Fruit fly (Drosophila melanogaster): ENCODE results near the gene CG9289.

Gene CG9289

DNA sequence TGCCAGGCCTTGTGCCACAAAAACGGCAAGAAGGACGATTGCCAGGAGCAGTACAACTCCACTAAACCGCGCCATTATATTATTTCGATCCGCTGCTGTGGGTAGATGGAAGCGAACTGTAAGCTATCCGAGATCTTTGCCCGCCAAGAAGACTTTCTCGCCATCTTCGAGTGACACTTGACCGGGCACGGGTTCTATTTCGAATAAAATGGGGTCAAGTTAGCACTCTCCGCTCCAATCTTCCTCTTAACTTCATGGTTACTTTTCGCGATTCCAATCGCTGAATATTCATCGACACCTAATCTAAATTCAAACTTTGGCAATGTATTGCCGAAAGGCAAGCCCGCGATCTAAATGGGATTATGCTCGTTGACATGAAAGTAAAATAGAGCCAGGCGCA is at the start of gene CG9289:
TSS of gene CG9289 (minus strand) at position 101 of the 400 bp plus-strand sequence.
- no peak for TF ChIP-seq CG8478 (optimal IDR thresholded peaks at IDR 0.05)
- no peak for TF ChIP-seq CTCF (optimal IDR thresholded peaks at IDR 0.05)

DNA sequence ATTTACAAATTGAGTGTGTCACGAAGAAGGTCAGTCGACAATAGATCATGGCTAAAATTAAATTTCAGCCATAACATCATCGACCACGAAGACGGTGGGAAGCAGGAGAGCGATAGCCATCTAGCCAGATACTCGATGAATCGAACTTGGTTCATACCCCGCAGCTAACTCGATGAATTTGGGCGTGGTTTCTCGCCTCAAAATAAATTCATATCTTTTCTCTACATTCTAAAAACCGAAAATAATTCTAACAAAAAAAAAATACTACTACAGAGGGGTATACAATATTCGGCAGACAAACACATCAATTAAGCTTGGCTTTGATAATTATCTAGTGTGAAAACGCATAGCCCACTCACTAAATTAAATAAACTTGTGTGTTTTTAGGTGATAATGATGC is 48.5 kb upstream of the CG9289 start:
- TF ChIP-seq CTCF (optimal IDR thresholded peaks at IDR 0.05) (no peak), CG8478 (optimal IDR thresholded peaks at IDR 0.05) (no peak)

DNA sequence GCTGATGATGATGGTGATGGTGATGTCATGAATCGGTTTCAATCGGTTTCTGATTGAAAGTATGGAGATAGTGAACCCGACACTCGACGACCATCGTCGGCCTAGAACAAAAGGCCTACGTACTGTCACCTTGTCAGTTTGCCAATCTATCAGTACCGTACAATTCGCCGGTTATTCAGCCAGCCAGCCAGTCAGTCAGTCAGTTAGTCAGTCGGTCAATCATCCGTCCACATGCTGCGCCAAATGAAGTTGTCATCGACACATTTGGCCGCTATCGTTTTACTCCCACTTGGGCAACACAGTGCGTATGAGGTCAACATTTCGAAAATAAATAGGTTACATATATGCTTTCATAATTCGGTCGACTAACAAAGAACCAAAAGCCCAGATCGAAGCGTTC is 36.9 kb upstream of the CG9289 start:
- TF ChIP-seq CG8478 (optimal IDR thresholded peaks at IDR 0.05) (no peak), CTCF (optimal IDR thresholded peaks at IDR 0.05) (no peak)

DNA sequence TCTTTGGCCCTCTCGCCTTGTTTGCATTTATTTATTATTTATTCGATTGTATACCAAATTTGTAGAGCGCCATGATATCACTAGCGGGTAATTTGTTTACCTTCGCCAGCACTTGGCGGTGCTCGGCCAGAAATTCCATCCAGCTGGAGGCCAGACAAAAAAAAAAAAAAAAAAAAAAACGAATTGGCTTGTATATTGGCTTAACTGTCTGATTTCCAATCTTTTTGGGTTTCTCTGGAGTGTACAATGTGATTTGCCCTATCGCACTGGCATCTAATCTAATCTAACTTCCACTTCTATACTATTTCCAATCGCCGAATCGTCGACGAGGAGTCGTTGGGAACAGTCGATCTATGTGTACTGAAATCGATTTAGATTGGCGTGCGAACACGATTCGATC is 35.6 kb upstream of the CG9289 start:
- no peak for TF ChIP-seq CTCF (optimal IDR thresholded peaks at IDR 0.05)
- TF ChIP-seq CG8478 (optimal IDR thresholded peaks at IDR 0.05), result no peak

DNA sequence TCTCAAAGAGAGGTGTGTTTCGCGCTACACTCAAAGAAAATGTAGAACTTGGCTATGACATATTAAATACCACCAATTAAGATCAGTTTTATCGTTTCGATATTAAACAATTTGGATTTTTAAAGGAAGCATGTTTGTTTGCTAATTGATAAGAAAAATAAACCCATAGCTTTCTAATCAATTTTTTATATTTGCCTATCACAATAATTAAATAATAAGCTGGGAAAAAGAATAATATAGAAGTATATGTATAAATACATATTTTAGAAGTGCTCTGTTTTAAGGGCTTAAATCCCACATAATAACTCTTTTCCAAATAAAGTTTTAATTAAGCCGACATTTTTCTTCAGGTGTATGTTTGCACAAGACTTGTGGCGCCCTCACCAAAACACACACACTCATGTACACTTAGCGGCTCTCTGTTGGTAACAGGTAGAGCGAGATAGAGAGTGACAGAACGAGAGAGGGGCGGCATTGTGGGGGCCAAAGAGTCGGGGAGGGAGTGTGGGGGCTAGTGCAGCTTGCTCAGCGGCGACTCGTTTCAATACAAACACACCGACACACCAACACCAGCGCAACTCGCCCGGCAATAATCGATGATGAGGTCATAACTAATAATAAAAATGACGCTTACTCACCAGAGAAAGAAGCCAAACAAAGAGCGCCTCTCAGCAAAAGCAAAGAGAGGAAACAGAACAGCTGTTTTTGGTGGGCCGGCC is 33.6 kb upstream of the CG9289 start:
- TF ChIP-seq CG8478 (optimal IDR thresholded peaks at IDR 0.05) (no peak), CTCF (optimal IDR thresholded peaks at IDR 0.05) (no peak)

DNA sequence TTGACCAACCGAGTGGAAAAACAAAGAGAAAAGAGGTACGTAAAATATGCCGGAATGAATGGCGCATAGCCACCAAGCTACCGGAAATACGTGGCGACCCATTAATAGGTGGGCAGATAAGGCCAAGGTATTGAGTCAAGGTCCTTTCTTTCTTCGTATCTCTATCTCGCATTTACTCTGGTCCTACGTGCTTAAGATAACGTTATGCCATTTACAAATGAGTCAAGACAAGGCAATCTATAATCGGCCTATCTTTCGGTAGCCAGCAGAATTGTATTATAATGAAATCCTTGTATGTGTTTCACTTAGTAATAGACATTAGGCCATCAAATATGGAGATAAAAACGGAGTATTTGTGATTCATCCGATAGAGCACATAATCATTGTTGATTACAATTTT is 32.2 kb upstream of the CG9289 start:
- no peak for TF ChIP-seq CTCF (optimal IDR thresholded peaks at IDR 0.05)
- TF ChIP-seq CG8478 (optimal IDR thresholded peaks at IDR 0.05), result no peak

DNA sequence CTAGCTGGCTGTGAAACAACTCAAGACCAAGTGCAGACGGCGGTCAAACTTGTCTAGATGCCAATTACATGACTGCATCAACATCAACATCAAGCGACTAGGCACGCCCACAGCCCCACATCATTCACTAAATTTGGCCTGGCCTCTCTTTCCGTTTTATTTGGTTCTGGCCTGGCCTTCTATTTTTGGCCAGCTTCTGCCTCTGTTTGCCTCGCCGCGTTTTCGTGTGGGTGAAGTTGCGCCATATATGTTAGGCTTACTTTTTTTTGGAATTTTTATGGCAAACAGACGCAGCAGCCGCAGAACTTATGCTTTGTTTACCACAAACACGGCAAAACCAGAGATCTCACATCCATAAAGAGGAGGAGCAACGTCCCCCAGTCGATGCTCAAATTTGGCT is 31.3 kb upstream of the CG9289 start:
- TF ChIP-seq CG8478 (optimal IDR thresholded peaks at IDR 0.05) (no peak), CTCF (optimal IDR thresholded peaks at IDR 0.05) (no peak)

DNA sequence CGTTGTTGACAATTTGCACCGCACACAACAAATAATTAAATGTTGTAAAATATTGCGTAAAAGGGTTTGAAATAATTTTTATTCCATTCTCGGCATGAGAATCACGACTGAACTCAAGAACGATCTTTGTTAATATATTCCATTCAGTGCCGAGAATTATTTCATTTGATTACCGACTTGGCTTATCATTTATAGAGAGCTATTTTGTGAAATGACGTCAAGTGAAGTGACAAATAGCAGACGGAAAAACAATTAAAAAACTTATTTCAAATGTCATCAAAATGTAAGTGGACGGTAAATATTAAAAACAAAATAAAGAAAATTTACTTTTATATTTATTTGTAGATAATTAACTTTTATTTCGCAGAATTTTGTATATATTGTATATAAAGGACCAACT is 30.3 kb upstream of the CG9289 start:
- TF ChIP-seq CTCF (optimal IDR thresholded peaks at IDR 0.05) (no peak), CG8478 (optimal IDR thresholded peaks at IDR 0.05) (no peak)

DNA sequence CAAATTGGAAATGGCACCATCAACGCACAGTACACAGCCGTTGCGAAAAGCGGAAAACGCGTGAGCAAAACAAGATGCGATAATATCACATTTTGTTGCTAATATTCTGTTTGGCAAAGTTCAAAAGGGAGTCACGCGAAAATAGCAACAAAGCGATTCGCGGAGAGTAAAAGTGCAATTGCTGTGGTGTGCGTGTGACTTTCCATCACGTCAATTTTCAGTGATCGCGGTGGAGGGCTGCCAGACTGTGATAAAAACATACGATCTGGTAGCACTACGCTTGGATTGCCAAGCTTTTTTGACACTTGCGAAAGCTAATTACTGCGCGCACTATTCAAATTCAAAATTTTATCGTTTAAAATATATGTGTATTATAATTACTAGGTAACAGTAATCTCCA is 25.2 kb upstream of the CG9289 start, which contains the start of gene Hnf4:
TSS of gene Hnf4 (minus strand) at position 199 of the 400 bp plus-strand sequence.
- TF ChIP-seq CTCF (optimal IDR thresholded peaks at IDR 0.05) (no peak), CG8478 (optimal IDR thresholded peaks at IDR 0.05) (no peak)

DNA sequence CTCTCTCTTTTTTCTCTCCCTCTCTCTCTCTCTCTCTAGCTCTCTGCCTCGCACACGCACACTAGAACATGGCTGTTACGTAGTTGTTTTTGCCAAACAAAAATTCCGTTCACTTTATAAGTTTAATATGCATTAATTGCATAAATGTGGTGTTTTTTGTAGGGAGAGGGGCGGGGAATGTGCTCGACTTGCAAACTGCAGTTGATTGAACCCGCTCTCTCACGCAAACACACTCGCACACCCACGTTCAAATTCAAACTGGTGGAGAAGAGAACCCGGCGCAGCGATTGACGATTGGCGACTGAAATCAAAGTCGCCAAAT is 24.9 kb upstream of the CG9289 start:
- TF ChIP-seq CG8478 (optimal IDR thresholded peaks at IDR 0.05), result no peak
- no peak for TF ChIP-seq CTCF (optimal IDR thresholded peaks at IDR 0.05)

DNA sequence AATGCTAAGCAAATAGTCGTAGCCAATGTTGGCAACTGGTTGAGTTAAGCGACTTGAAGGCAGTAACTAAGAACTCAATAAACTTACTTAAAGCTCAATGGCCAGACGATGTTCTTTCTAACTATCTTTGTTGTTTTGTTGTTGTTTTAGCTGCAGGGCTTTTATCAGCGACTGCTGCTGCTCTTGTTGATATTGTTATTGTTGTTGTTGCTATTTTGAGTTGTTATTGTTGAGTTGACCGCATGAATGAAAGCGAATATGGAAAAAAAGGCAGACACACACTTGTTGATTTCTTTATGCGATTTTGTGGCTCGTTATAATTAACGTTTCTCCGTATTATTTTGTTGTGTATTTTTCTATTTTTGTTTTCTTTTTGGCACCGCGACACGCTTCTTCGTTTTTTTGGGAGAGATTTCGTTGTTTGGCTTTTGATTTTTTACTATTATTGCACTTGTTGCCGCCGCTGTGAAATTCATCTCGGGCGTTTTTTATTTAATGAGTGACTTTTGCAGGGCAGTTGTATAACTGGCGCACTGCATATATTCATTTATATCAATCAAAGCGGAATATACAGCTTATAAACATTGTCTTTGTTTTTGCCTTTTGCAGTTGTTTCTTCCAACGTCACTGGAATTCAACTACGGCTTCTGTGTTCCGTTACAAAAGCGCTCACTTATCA is 24.4 kb upstream of the CG9289 start:
- no peak for TF ChIP-seq CTCF (optimal IDR thresholded peaks at IDR 0.05)
- no peak for TF ChIP-seq CG8478 (optimal IDR thresholded peaks at IDR 0.05)

DNA sequence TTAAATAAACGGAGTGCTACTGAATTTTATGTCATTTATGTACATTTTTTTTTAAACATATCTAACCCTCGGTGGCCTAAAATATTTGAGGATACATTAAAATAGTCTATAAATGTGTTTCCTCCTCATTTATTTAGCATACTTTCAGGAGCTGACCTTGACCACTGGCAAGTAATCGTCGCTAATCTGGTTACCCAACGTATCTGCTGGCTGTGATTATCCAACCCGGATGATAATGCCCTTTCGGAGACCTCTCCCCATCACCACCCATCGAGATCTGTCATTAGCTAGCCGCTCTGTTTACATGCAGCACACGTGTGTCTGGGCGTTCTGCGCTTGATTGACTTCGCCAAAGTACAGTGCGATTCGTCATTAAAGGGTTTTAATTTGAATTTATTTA is 23.3 kb upstream of the CG9289 start:
- no peak for TF ChIP-seq CG8478 (optimal IDR thresholded peaks at IDR 0.05)

DNA sequence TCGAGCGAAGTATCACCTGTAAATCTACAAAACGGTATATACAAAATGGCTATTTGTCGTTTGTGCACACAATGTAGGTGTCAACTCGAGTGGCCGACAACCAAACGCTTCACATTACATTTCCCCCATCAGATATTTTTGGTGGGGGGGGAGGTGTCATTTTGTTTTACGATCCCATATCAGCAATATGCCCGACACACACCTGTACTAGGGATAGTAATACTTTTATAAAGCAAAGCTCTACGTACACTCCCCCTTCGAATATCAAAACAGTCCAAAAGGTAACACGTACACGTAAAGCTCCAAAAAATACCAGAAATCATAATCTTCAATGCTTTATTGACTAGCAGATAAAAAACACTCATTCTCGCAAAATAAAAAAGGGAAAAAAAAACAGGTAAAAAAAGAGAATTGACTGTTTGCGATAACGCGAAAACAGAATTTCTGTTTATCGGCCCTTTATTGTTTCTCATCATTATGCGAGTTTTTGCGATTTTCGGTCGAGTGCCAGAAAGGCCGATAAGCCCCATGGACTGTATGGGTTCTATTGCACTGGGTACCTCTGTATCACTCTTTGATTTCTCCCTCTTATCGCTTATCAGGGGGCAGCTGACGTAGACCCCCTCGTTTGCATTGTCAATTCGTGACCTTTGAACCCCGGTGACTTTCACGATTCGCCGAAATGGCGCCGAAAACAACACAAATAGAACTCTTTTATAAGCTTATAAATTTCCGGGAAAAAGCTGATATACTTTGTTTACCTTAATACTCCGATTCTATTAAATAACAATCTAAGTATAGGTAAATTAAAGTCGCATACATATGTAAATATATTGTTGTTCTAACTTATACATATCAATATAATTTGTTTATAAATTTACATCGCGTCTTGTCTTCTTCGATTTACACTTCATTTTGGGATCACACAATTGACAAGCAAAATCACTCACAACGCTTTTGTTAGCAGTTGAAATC is 20.8 kb upstream of the CG9289 start, which contains the start of gene CatB:
TSS of gene CatB (plus strand) at position 925 of the 975 bp plus-strand sequence.
- TF ChIP-seq CTCF (optimal IDR thresholded peaks at IDR 0.05) (no peak), CG8478 (optimal IDR thresholded peaks at IDR 0.05) (no peak)

DNA sequence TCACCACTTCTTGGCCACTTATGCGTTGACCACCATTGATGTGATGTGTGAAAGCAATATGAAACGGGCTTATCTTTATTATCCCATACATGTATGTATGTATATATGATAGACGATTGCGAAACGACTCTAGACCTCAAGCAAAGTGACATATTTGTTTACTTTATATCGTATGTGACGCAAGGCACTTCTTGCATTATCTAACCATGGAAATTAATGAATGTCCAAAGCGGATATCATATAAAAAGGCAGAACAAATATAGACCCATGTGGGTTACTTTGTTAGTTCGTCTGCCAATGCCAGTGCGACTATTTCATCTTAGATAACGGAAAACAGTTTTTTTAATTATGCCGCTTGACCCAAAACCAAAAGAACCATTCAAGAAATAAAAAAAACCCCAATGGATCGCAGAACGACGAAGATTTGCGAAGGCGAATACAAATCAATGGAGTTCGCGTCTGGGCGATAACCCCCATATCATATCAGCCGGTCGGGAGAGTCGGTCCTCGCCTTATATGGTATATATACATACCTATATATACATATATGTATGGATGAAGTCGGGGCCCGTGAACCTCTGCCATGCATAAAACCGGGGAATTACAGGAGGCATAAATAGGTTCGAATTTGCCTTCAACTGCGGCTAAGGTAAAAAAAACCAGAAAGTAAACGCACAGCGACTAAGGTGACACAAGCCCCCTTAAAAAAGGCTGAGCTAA is 18.9 kb upstream of the CG9289 start:
- no peak for TF ChIP-seq CTCF (optimal IDR thresholded peaks at IDR 0.05)
- no peak for TF ChIP-seq CG8478 (optimal IDR thresholded peaks at IDR 0.05)
